Fruit fly (Drosophila melanogaster) whole organism, adult: ENCODE measurements around the gene lectin-22C.

ENCODE experiments used
- CG12768 ChIP-seq: fragments of 200-800 bp; sonication (Bioruptor generic); optimal IDR thresholded peaks from 2 replicates; lab custom pipeline; 2017; ENCODE audit warnings: missing biosample characterization, missing genetic modification characterization, mild to moderate bottlenecking, moderate library complexity, missing genetic modification reagents
- CG14711 ChIP-seq: fragments of 200-800 bp; sonication (Bioruptor generic); optimal IDR thresholded peaks from 2 replicates; lab custom pipeline; 2018; ENCODE audit warnings: missing biosample characterization, mild to moderate bottlenecking, missing genetic modification characterization, moderate library complexity
- CG5204 ChIP-seq: fragments of 200-800 bp; sonication (Bioruptor generic); optimal IDR thresholded peaks from 2 replicates; lab custom pipeline; 2016; ENCODE audit warnings: missing biosample characterization, missing genetic modification characterization
- Crg-1 ChIP-seq: fragments of 200-800 bp; sonication (Bioruptor generic); optimal IDR thresholded peaks from 2 replicates; lab custom pipeline; 2016; ENCODE audit warnings: missing biosample characterization, missing genetic modification characterization
- cic ChIP-seq: fragments of 200-800 bp; sonication (Bioruptor generic); optimal IDR thresholded peaks from 2 replicates; lab custom pipeline; 2017; ENCODE audit warnings: missing biosample characterization, mild to moderate bottlenecking, missing genetic modification characterization, moderate library complexity
- cnc ChIP-seq, 2 experiments: fragments of >200 bp; optimal IDR thresholded peaks; 2 replicates each; lab custom pipeline; 2017
- kay ChIP-seq: fragments of 200-800 bp; sonication (Bioruptor generic); peaks from one replicate; lab custom pipeline; 2016; ENCODE audit warnings: missing biosample characterization, missing genetic modification characterization, borderline replicate concordance
- tj ChIP-seq: fragments of 200-800 bp; sonication (Bioruptor generic); optimal IDR thresholded peaks from 3 replicates; lab custom pipeline; 2017; ENCODE audit warnings: missing biosample characterization, mild to moderate bottlenecking, missing genetic modification characterization, moderate library complexity

DNA sequence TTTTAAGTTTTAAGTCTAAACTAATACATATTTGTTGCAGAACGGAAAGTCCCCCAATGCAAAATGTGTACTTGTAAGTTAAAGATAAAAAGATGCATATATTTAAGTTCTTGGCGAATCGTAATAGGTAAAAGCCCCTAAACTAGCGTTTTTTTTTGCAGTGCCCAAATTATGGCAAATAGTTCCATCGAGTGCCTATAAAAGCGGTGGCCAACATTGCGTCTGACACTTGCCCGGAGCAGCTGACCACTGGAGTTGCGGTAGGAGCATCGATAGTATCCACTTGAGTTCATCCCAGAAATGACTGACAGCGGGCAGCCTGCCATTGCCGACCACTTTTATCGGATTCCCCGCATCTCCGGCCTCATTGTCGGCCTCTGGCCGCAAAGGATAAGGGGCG is 17.2 kb upstream of the lectin-22C start, which contains the start of gene Or22c:
- no peak for TF ChIP-seq cic (GFP tag; lab: Kevin White, UChicago)
- no peak for TF ChIP-seq CG12768
- no peak for TF ChIP-seq tj (GFP tag; lab: Kevin White, UChicago)
- TF ChIP-seq Crg-1 (GFP tag; lab: Kevin White, UChicago): no peak
- no peak for TF ChIP-seq cnc (optimal IDR thresholded peaks at IDR 0.05; lab: Kevin White, UChicago)
- TF ChIP-seq CG14711 (tag; lab: Kevin White, UChicago): no peak
- no peak for TF ChIP-seq kay
- TF ChIP-seq CG5204: no peak
